Fruit fly (Drosophila melanogaster) whole organism: ENCODE data around the gene CG15047.

Experiments
- CG8478 ChIP-seq: fragments of >200 bp; optimal IDR thresholded peaks from 2 replicates; lab custom pipeline; 2018; ENCODE audit warnings: inconsistent platforms
- psq ChIP-seq: fragments of >200 bp; optimal IDR thresholded peaks from 2 replicates; lab custom pipeline; 2017
- usp ChIP-seq: fragments of >200 bp; optimal IDR thresholded peaks from 2 replicates; lab custom pipeline; 2017; ENCODE audit warnings: missing biosample characterization, missing genetic modification characterization, mixed read lengths

- TF ChIP-seq psq (lab: Kevin White, UChicago) (no peak), usp (GFP tag; lab: Kevin White, UChicago) (no peak), CG8478 (lab: Kevin White, UChicago) (no peak)
These were observed 23.4 kb upstream of the CG15047 start, which contains the start of gene Wnt5 for dm6 chrX:18504948-18505597.
